Fruit fly (Drosophila melanogaster) whole organism, embryonic: ENCODE data around the gene gce.

Experiments used
- ATbp ChIP-seq: fragments of 200-800 bp; sonication (Bioruptor generic); optimal IDR thresholded peaks from 2 replicates; lab custom pipeline; 2017; ENCODE audit warnings: missing biosample characterization, mild to moderate bottlenecking, missing genetic modification characterization, missing genetic modification reagents
- Atf6 ChIP-seq: fragments of 200-800 bp; sonication (Bioruptor generic); IDR thresholded peaks from 2 replicates; pipeline ENCODE4 v1.3.6; 2022; ENCODE audit warnings: missing biosample characterization, missing genetic modification characterization
- B-H2 ChIP-seq: fragments of 200-800 bp; sonication (Bioruptor generic); optimal IDR thresholded peaks from 2 replicates; lab custom pipeline; 2018; ENCODE audit warnings: missing biosample characterization, mild to moderate bottlenecking, missing genetic modification characterization
- CG10147 ChIP-seq: fragments of 200-800 bp; sonication (Bioruptor generic); optimal IDR thresholded peaks from 2 replicates; lab custom pipeline; 2019; ENCODE audit warnings: missing biosample characterization, mild to moderate bottlenecking, missing genetic modification characterization, moderate library complexity
- CG10366 ChIP-seq: fragments of 200-800 bp; sonication (Bioruptor generic); IDR thresholded peaks from 2 replicates; pipeline ENCODE4 v1.3.6; 2022; ENCODE audit warnings: missing biosample characterization, missing genetic modification characterization
- CG11398 ChIP-seq: fragments of 200-800 bp; sonication (Bioruptor generic); optimal IDR thresholded peaks from 2 replicates; lab custom pipeline; 2016; ENCODE audit warnings: missing biosample characterization, missing genetic modification characterization
- CG11560 ChIP-seq: fragments of 200-800 bp; sonication (Bioruptor generic); IDR thresholded peaks from 3 replicates; pipeline ENCODE4 v1.3.6; 2022; ENCODE audit warnings: missing biosample characterization, missing genetic modification characterization
- CG13424 ChIP-seq: fragments of 200-800 bp; sonication (Bioruptor generic); optimal IDR thresholded peaks from 2 replicates; lab custom pipeline; 2019; ENCODE audit warnings: missing biosample characterization, mild to moderate bottlenecking, missing genetic modification characterization, moderate library complexity
- CG13894 ChIP-seq: fragments of 200-800 bp; sonication (Bioruptor generic); optimal IDR thresholded peaks from 3 replicates; lab custom pipeline; 2018; ENCODE audit warnings: missing biosample characterization, mild to moderate bottlenecking, missing genetic modification characterization, moderate library complexity
- CG15073 ChIP-seq: fragments of 200-800 bp; sonication (Bioruptor generic); optimal IDR thresholded peaks from 2 replicates; lab custom pipeline; 2016; ENCODE audit warnings: missing biosample characterization, missing genetic modification characterization
- CG1647 ChIP-seq: fragments of 200-800 bp; sonication (Bioruptor generic); optimal IDR thresholded peaks from 3 replicates; lab custom pipeline; 2016; ENCODE audit warnings: missing biosample characterization, missing genetic modification characterization
- CG1832 ChIP-seq: fragments of 200-800 bp; sonication (Bioruptor generic); optimal IDR thresholded peaks from 2 replicates; lab custom pipeline; 2017; ENCODE audit warnings: missing biosample characterization, mild to moderate bottlenecking, missing genetic modification characterization, inconsistent platforms
- CG18619 ChIP-seq: fragments of 200-800 bp; sonication (Bioruptor generic); optimal IDR thresholded peaks from 3 replicates; lab custom pipeline; 2017; ENCODE audit warnings: missing biosample characterization, mild to moderate bottlenecking, missing genetic modification characterization
- CG2202 ChIP-seq: fragments of 200-800 bp; sonication (Bioruptor generic); optimal IDR thresholded peaks from 2 replicates; lab custom pipeline; 2018; ENCODE audit warnings: missing biosample characterization, mild to moderate bottlenecking, missing genetic modification characterization
- CG32532 ChIP-seq: fragments of 200-800 bp; sonication (Bioruptor generic); IDR thresholded peaks from 2 replicates; pipeline ENCODE4 v1.3.6; 2022; ENCODE audit warnings: missing biosample characterization, missing genetic modification characterization
- CG32772 ChIP-seq: fragments of 200-800 bp; sonication (Bioruptor generic); IDR thresholded peaks from 2 replicates; pipeline ENCODE4 v1.3.6; 2022; ENCODE audit warnings: missing biosample characterization, missing genetic modification characterization
- CG43689 ChIP-seq: fragments of 200-800 bp; sonication (Bioruptor generic); IDR thresholded peaks from 2 replicates; pipeline ENCODE4 v1.3.6; 2022; ENCODE audit warnings: missing biosample characterization, missing genetic modification characterization
- CG6175 ChIP-seq: fragments of 200-800 bp; sonication (Bioruptor generic); IDR thresholded peaks from 3 replicates; pipeline ENCODE4 v1.3.6; 2022; ENCODE audit warnings: missing biosample characterization, missing genetic modification characterization
- CG7745 ChIP-seq: fragments of 200-800 bp; sonication (Bioruptor generic); optimal IDR thresholded peaks from 2 replicates; lab custom pipeline; 2018; ENCODE audit warnings: missing biosample characterization, mild to moderate bottlenecking, missing genetic modification characterization, moderate library complexity
- CG7928 ChIP-seq: fragments of 200-800 bp; sonication (Bioruptor generic); optimal IDR thresholded peaks from 2 replicates; lab custom pipeline; 2017; ENCODE audit warnings: missing biosample characterization, mild to moderate bottlenecking, missing genetic modification characterization
- CG8924 ChIP-seq: fragments of 200-800 bp; optimal IDR thresholded peaks from 3 replicates; lab custom pipeline; 2019; ENCODE audit warnings: missing biosample characterization, mild to moderate bottlenecking, missing genetic modification characterization, moderate library complexity
- CHES-1-like ChIP-seq: fragments of 200-800 bp; sonication (Bioruptor generic); optimal IDR thresholded peaks from 2 replicates; lab custom pipeline; 2016; ENCODE audit warnings: missing biosample characterization, missing genetic modification characterization
- Elba2 ChIP-seq: fragments of 200-800 bp; sonication (Bioruptor generic); optimal IDR thresholded peaks from 3 replicates; lab custom pipeline; 2016; ENCODE audit warnings: missing biosample characterization, missing genetic modification characterization
- Fer2 ChIP-seq: fragments of 200-800 bp; sonication (Bioruptor generic); optimal IDR thresholded peaks from 2 replicates; lab custom pipeline; 2018; ENCODE audit warnings: missing biosample characterization, mild to moderate bottlenecking, missing genetic modification characterization, moderate library complexity
- Hand ChIP-seq: fragments of 200-800 bp; sonication (Bioruptor generic); optimal IDR thresholded peaks from 2 replicates; lab custom pipeline; 2017; ENCODE audit warnings: mild to moderate bottlenecking, missing biosample characterization, missing genetic modification reagents, missing genetic modification characterization
- HmgZ ChIP-seq: fragments of 200-800 bp; sonication (Bioruptor generic); optimal IDR thresholded peaks from 2 replicates; lab custom pipeline; 2018; ENCODE audit warnings: missing biosample characterization, mild to moderate bottlenecking, missing genetic modification characterization
- Hmr ChIP-seq: fragments of 200-800 bp; sonication (Bioruptor generic); optimal IDR thresholded peaks from 3 replicates; lab custom pipeline; 2017; ENCODE audit warnings: mild to moderate bottlenecking, missing biosample characterization, missing genetic modification reagents, missing genetic modification characterization
- NC2β ChIP-seq: fragments of 200-800 bp; sonication (Bioruptor generic); optimal IDR thresholded peaks from 2 replicates; lab custom pipeline; 2016; ENCODE audit warnings: missing biosample characterization, missing genetic modification characterization
- NFAT ChIP-seq: fragments of 200-800 bp; sonication (Bioruptor generic); IDR thresholded peaks from 2 replicates; pipeline ENCODE4 v1.3.6; 2022; ENCODE audit warnings: missing biosample characterization, missing genetic modification characterization
- Nf-YB ChIP-seq: fragments of 200-800 bp; sonication (Bioruptor generic); optimal IDR thresholded peaks from 3 replicates; lab custom pipeline; 2019; ENCODE audit warnings: missing biosample characterization, mild to moderate bottlenecking, missing genetic modification characterization, moderate library complexity
- Ptx1 ChIP-seq: fragments of 200-800 bp; sonication (Bioruptor generic); IDR thresholded peaks from 2 replicates; pipeline ENCODE4 v1.3.6; 2022; ENCODE audit warnings: missing biosample characterization, missing genetic modification characterization
- abd-A ChIP-seq: fragments of 200-800 bp; sonication (Bioruptor generic); optimal IDR thresholded peaks from 3 replicates; lab custom pipeline; 2019; ENCODE audit warnings: missing biosample characterization, mild to moderate bottlenecking, missing genetic modification characterization, moderate library complexity
- ac ChIP-seq: fragments of 200-800 bp; sonication (Bioruptor generic); optimal IDR thresholded peaks from 3 replicates; lab custom pipeline; 2017; ENCODE audit warnings: missing biosample characterization, mild to moderate bottlenecking, missing genetic modification characterization
- amos ChIP-seq: fragments of 200-800 bp; sonication (Bioruptor generic); IDR thresholded peaks from 2 replicates; pipeline ENCODE4 v1.3.6; 2022; ENCODE audit warnings: missing biosample characterization, missing genetic modification characterization; ENCODE audit not compliant: partially characterized antibody
- aop ChIP-seq: fragments of 200-800 bp; sonication (Bioruptor generic); IDR thresholded peaks from 2 replicates; pipeline ENCODE4 v1.3.6; 2022; ENCODE audit warnings: missing biosample characterization, missing genetic modification characterization
- ara ChIP-seq: fragments of 200-800 bp; sonication (Bioruptor generic); IDR thresholded peaks from 2 replicates; pipeline ENCODE4 v1.3.6; 2022; ENCODE audit warnings: missing biosample characterization, missing genetic modification characterization
- ase ChIP-seq: fragments of 200-800 bp; sonication (Bioruptor generic); IDR thresholded peaks from 3 replicates; pipeline ENCODE4 v1.3.6; 2022; ENCODE audit warnings: missing biosample characterization, missing genetic modification characterization
- cad ChIP-seq: fragments of >200 bp; optimal IDR thresholded peaks from 2 replicates; lab custom pipeline; 2017; ENCODE audit warnings: missing biosample characterization, missing genetic modification characterization
- chm ChIP-seq: fragments of 200-800 bp; sonication (Bioruptor generic); IDR thresholded peaks from 2 replicates; pipeline ENCODE4 v1.3.6; 2022; ENCODE audit warnings: missing biosample characterization, missing genetic modification characterization
- croc ChIP-seq: fragments of 200-800 bp; sonication (Bioruptor generic); conservative IDR thresholded peaks from 3 replicates; pipeline ENCODE4 v1.3.6; 2022; ENCODE audit warnings: missing biosample characterization, missing genetic modification characterization
- jing ChIP-seq: fragments of 200-800 bp; sonication (Bioruptor generic); optimal IDR thresholded peaks from 2 replicates; lab custom pipeline; 2018; ENCODE audit warnings: missing biosample characterization, mild to moderate bottlenecking, missing genetic modification characterization
- kay ChIP-seq: fragments of 200-800 bp; sonication (Bioruptor generic); optimal IDR thresholded peaks from 2 replicates; lab custom pipeline; 2016; ENCODE audit warnings: missing biosample characterization, missing genetic modification characterization
- mirr ChIP-seq: fragments of 200-800 bp; sonication (Bioruptor generic); optimal IDR thresholded peaks from 3 replicates; lab custom pipeline; 2018; ENCODE audit warnings: missing biosample characterization, mild to moderate bottlenecking, missing genetic modification characterization
- ranshi ChIP-seq: fragments of 200-800 bp; sonication (Bioruptor generic); IDR thresholded peaks from 2 replicates; pipeline ENCODE4 v1.3.6; 2022; ENCODE audit warnings: missing biosample characterization, missing genetic modification characterization
- row ChIP-seq: fragments of 200-800 bp; sonication (Bioruptor generic); IDR thresholded peaks from 3 replicates; pipeline ENCODE4 v1.3.6; 2022; ENCODE audit warnings: missing biosample characterization, missing genetic modification characterization
- seq ChIP-seq: fragments of 200-800 bp; sonication (Bioruptor generic); IDR thresholded peaks from 2 replicates; pipeline ENCODE4 v1.3.6; 2022; ENCODE audit warnings: missing biosample characterization, missing genetic modification characterization
- slbo ChIP-seq: fragments of 200-800 bp; sonication (Bioruptor generic); IDR thresholded peaks from 2 replicates; pipeline ENCODE4 v1.3.6; 2022; ENCODE audit warnings: missing biosample characterization, missing genetic modification characterization
- tgo ChIP-seq: fragments of 200-800 bp; sonication (Bioruptor generic); IDR thresholded peaks from 3 replicates; pipeline ENCODE4 v1.3.6; 2022; ENCODE audit warnings: missing biosample characterization, missing genetic modification characterization
- tio ChIP-seq: fragments of 200-800 bp; sonication (Bioruptor generic); optimal IDR thresholded peaks from 2 replicates; lab custom pipeline; 2017; ENCODE audit warnings: missing biosample characterization, missing genetic modification characterization, inconsistent platforms
- vvl ChIP-seq: fragments of 200-800 bp; sonication (Bioruptor generic); IDR thresholded peaks from 2 replicates; pipeline ENCODE4 v1.3.6; 2022; ENCODE audit warnings: missing biosample characterization, missing genetic modification characterization

gce gene

dm6 chrX:15296969-15297816 lies at the start of gene gce (continued):
- no peak for TF ChIP-seq NC2β (GFP tag; lab: Kevin White, UChicago)
- peak; percentile 41 for TF ChIP-seq Hand
- TF ChIP-seq HmgZ (tag; lab: Kevin White, UChicago): no peak
- TF ChIP-seq CG10147 (GFP tag; lab: Kevin White, UChicago): peak; percentile 40
- TF ChIP-seq NFAT: peak; percentile 28; the same call in 1 of the 2 replicates
- no peak for TF ChIP-seq ac (GFP tag; lab: Kevin White, UChicago)
- TF ChIP-seq ranshi (GFP tag; lab: Robert Waterston, UW): no peak
- TF ChIP-seq CG13424: peak; percentile 68
- peak; percentile 52 for TF ChIP-seq tio (GFP tag; lab: Kevin White, UChicago)
- TF ChIP-seq Fer2: peak; percentile 27
- TF ChIP-seq Hmr (GFP tag; lab: Kevin White, UChicago): peak; percentile 62
- no peak for TF ChIP-seq aop
- no peak for TF ChIP-seq abd-A (tag; lab: Kevin White, UChicago)
- peak; percentile 10 for TF ChIP-seq B-H2
- peak; percentile 44 for TF ChIP-seq Nf-YB (GFP tag; lab: Kevin White, UChicago)
- no peak; the same call in 1 of the 2 replicates for TF ChIP-seq amos (GFP tag; lab: Robert Waterston, UW)
- no peak for TF ChIP-seq CG32772 (GFP tag; lab: Robert Waterston, UW)
- TF ChIP-seq slbo: peak; percentile 43
- peak; percentile 45; the same call in 1 of the 3 replicates for TF ChIP-seq tgo (GFP tag; lab: Robert Waterston, UW)
- TF ChIP-seq CG11560: no peak
- peak; percentile 37; the same call in 1 of the 2 replicates for TF ChIP-seq Ptx1 (GFP tag; lab: Robert Waterston, UW)
- no peak for TF ChIP-seq CG11398 (GFP tag; lab: Kevin White, UChicago)
- TF ChIP-seq croc (GFP tag; lab: Robert Waterston, UW): no peak
- no peak for TF ChIP-seq Atf6 (GFP tag; lab: Robert Waterston, UW)
- TF ChIP-seq ase (GFP tag; lab: Robert Waterston, UW): no peak
- TF ChIP-seq CG7745 (tag; lab: Kevin White, UChicago): no peak
- no peak for TF ChIP-seq kay (GFP tag; lab: Kevin White, UChicago)
- TF ChIP-seq CG7928 (GFP tag; lab: Kevin White, UChicago): no peak
- peak; percentile 55; the same call in 2 of the 3 replicates for TF ChIP-seq row (GFP tag; lab: Robert Waterston, UW)
- no peak for TF ChIP-seq ATbp
- no peak for TF ChIP-seq jing (GFP tag; lab: Kevin White, UChicago)
- no peak; the same call in 1 of the 2 replicates for TF ChIP-seq CG10366 (GFP tag; lab: Robert Waterston, UW)
- TF ChIP-seq CG1647: no peak
- peak; percentile 38 for TF ChIP-seq vvl (GFP tag; lab: Robert Waterston, UW)
- TF ChIP-seq CG2202 (tag; lab: Kevin White, UChicago): no peak
- TF ChIP-seq CG32532: peak; percentile 36
- peak; percentile 40 for TF ChIP-seq CG1832 (GFP tag; lab: Kevin White, UChicago)
- no peak for TF ChIP-seq CHES-1-like (GFP tag; lab: Kevin White, UChicago)
- TF ChIP-seq seq: no peak
- TF ChIP-seq cad: no peak
- TF ChIP-seq CG6175: no peak
- no peak for TF ChIP-seq CG15073 (GFP tag; lab: Kevin White, UChicago)
- no peak for TF ChIP-seq CG13894 (tag; lab: Kevin White, UChicago)
- no peak for TF ChIP-seq ara
- peak; percentile 65 for TF ChIP-seq CG8924 (tag; lab: Kevin White, UChicago)
- no peak for TF ChIP-seq CG43689 (GFP tag; lab: Robert Waterston, UW)
- TF ChIP-seq CG18619 (GFP tag; lab: Kevin White, UChicago): peak; percentile 67
- TF ChIP-seq Elba2 (GFP tag; lab: Kevin White, UChicago): no peak
- TF ChIP-seq mirr: peak; percentile 36
- no peak for TF ChIP-seq chm (GFP tag; lab: Robert Waterston, UW)
